Fruit fly (Drosophila melanogaster): ENCODE measurements around the gene Gr98c.

Gr98c gene

dm6 chr3R:27581263-27581868, 37.1 kb downstream of the Gr98c start:
- peak; percentile 71 for TF ChIP-seq CG32006 (GFP tag; optimal IDR thresholded peaks at IDR 0.05)
- no peak for TF ChIP-seq Smox (GFP tag; optimal IDR thresholded peaks at IDR 0.05)
- peak; percentile 23 to 62 for TF ChIP-seq salr (GFP tag; optimal IDR thresholded peaks at IDR 0.05)
- peak; percentile 67 for TF ChIP-seq CG10669 (GFP tag; optimal IDR thresholded peaks at IDR 0.05)
- TF ChIP-seq CG8319 (GFP tag; optimal IDR thresholded peaks at IDR 0.05): peak; percentile 45
- peak; percentile 43 for TF ChIP-seq CG10631 (GFP tag; optimal IDR thresholded peaks at IDR 0.05)
- peak; percentile 69 for TF ChIP-seq CG34406 (GFP tag; optimal IDR thresholded peaks at IDR 0.05)
- peak; percentile 59 for TF ChIP-seq cyc (GFP tag; optimal IDR thresholded peaks at IDR 0.05)
- peak; percentile 75 for TF ChIP-seq CG11762 (GFP tag; optimal IDR thresholded peaks at IDR 0.05; ENCODE audit: insufficient read depth)
- peak; percentile 74 for TF ChIP-seq CG6792 (GFP tag; optimal IDR thresholded peaks at IDR 0.05)
- TF ChIP-seq Sox102F (GFP tag; optimal IDR thresholded peaks at IDR 0.05): peak; percentile 88
- TF ChIP-seq Hr4 (GFP tag; optimal IDR thresholded peaks at IDR 0.05): peak; percentile 78
- peak; percentile 80 for TF ChIP-seq CG3919 (GFP tag; optimal IDR thresholded peaks at IDR 0.05)
- peak; percentile 71 for TF ChIP-seq CG6808 (GFP tag; optimal IDR thresholded peaks at IDR 0.05)
- peak; percentile 30 for TF ChIP-seq CG11902 (GFP tag; optimal IDR thresholded peaks at IDR 0.05)
- no peak for TF ChIP-seq Hr38 (GFP tag; optimal IDR thresholded peaks at IDR 0.05)
- TF ChIP-seq fd85E (GFP tag; optimal IDR thresholded peaks at IDR 0.05): peak; percentile 42
- TF ChIP-seq Gug (GFP tag; IDR thresholded peaks at IDR 0.05): no peak
- peak; percentile 84 for TF ChIP-seq achi (GFP tag; optimal IDR thresholded peaks at IDR 0.05)
- peak; percentile 55 for TF ChIP-seq CG3032 (tag; optimal IDR thresholded peaks at IDR 0.05)
- TF ChIP-seq Sox15 (GFP tag; optimal IDR thresholded peaks at IDR 0.05): peak; percentile 30
- no peak for TF ChIP-seq CG6163 (GFP tag; IDR thresholded peaks at IDR 0.05)
- TF ChIP-seq CG8119 (GFP tag; IDR thresholded peaks at IDR 0.05): no peak
- peak; percentile 71 for TF ChIP-seq dsx (GFP tag; optimal IDR thresholded peaks at IDR 0.05; ENCODE audit: poor library complexity, severe bottlenecking)
- TF ChIP-seq CG4318 (GFP tag; optimal IDR thresholded peaks at IDR 0.05): no peak
- TF ChIP-seq fkh (GFP tag; optimal IDR thresholded peaks at IDR 0.05): no peak
- no peak for TF ChIP-seq Blimp-1 (GFP tag; optimal IDR thresholded peaks at IDR 0.05)
- peak; percentile 83 for TF ChIP-seq OdsH (GFP tag; optimal IDR thresholded peaks at IDR 0.05)
- TF ChIP-seq fd59A (GFP tag; optimal IDR thresholded peaks at IDR 0.05): no peak
- peak; percentile 52 for TF ChIP-seq spab (GFP tag; optimal IDR thresholded peaks at IDR 0.05)
- peak; percentile 85 for TF ChIP-seq svp (GFP tag)
- TF ChIP-seq CG31627 (GFP tag; optimal IDR thresholded peaks at IDR 0.05): peak; percentile 65
- TF ChIP-seq dac (GFP tag; optimal IDR thresholded peaks at IDR 0.05): no peak
- peak; percentile 79 for TF ChIP-seq esn (GFP tag; optimal IDR thresholded peaks at IDR 0.05)
- no peak for TF ChIP-seq CG11294 (GFP tag; IDR thresholded peaks at IDR 0.05)
- TF ChIP-seq CG7368 (GFP tag; optimal IDR thresholded peaks at IDR 0.05): peak; percentile 87
- peak; percentile 87 for TF ChIP-seq net (GFP tag; optimal IDR thresholded peaks at IDR 0.05)
- TF ChIP-seq Eip78C (GFP tag): peak; percentile 95
- peak; percentile 70 for TF ChIP-seq Ets96B (tag; optimal IDR thresholded peaks at IDR 0.05)
- no peak for TF ChIP-seq Eip93F (GFP tag; optimal IDR thresholded peaks at IDR 0.05)
- TF ChIP-seq Lpt (GFP tag; optimal IDR thresholded peaks at IDR 0.05): peak; percentile 69
- TF ChIP-seq acj6 (GFP tag; optimal IDR thresholded peaks at IDR 0.05): peak; percentile 72
- TF ChIP-seq CG8632 (GFP tag; optimal IDR thresholded peaks at IDR 0.05): peak; percentile 69
- peak; percentile 68 for TF ChIP-seq CG1621 (tag; optimal IDR thresholded peaks at IDR 0.05)
- peak; percentile 86 for TF ChIP-seq topi (GFP tag; optimal IDR thresholded peaks at IDR 0.05)
- peak; percentile 59 for TF ChIP-seq Hr39 (GFP tag; optimal IDR thresholded peaks at IDR 0.05)
- peak; percentile 67 for TF ChIP-seq lz (GFP tag; optimal IDR thresholded peaks at IDR 0.05)
- peak; percentile 79 for TF ChIP-seq Sox14 (GFP tag; optimal IDR thresholded peaks at IDR 0.05)
- peak; percentile 86 for TF ChIP-seq Eip75B (GFP tag; optimal IDR thresholded peaks at IDR 0.05)
- TF ChIP-seq vri (GFP tag; optimal IDR thresholded peaks at IDR 0.05): peak; percentile 83
- peak; percentile 83 for TF ChIP-seq CG6276 (GFP tag; optimal IDR thresholded peaks at IDR 0.05)
